Fruit fly (Drosophila melanogaster) whole organism, embryonic: ENCODE data around the gene Spt7.

ENCODE experiments used
- B-H1 ChIP-seq: fragments of 200-800 bp; sonication (Bioruptor generic); IDR thresholded peaks from 3 replicates; pipeline ENCODE4 v1.3.6; 2022; ENCODE audit warnings: missing biosample characterization, missing genetic modification characterization
- CG10147 ChIP-seq: fragments of 200-800 bp; sonication (Bioruptor generic); optimal IDR thresholded peaks from 2 replicates; lab custom pipeline; 2019; ENCODE audit warnings: missing biosample characterization, mild to moderate bottlenecking, missing genetic modification characterization, moderate library complexity
- CG10209 ChIP-seq: fragments of 200-800 bp; sonication (Bioruptor generic); optimal IDR thresholded peaks from 3 replicates; lab custom pipeline; 2017; ENCODE audit warnings: missing biosample characterization, mild to moderate bottlenecking, missing genetic modification characterization, missing genetic modification reagents
- CG11398 ChIP-seq: fragments of 200-800 bp; sonication (Bioruptor generic); optimal IDR thresholded peaks from 2 replicates; lab custom pipeline; 2016; ENCODE audit warnings: missing biosample characterization, missing genetic modification characterization
- CG11560 ChIP-seq: fragments of 200-800 bp; sonication (Bioruptor generic); IDR thresholded peaks from 3 replicates; pipeline ENCODE4 v1.3.6; 2022; ENCODE audit warnings: missing biosample characterization, missing genetic modification characterization
- CG1529 ChIP-seq: fragments of 200-800 bp; sonication (Bioruptor generic); optimal IDR thresholded peaks from 3 replicates; lab custom pipeline; 2018; ENCODE audit warnings: missing biosample characterization, missing genetic modification characterization
- CG15514 ChIP-seq: fragments of 200-800 bp; sonication (Bioruptor generic); optimal IDR thresholded peaks from 3 replicates; lab custom pipeline; 2017; ENCODE audit warnings: missing biosample characterization, missing genetic modification characterization, mild to moderate bottlenecking, moderate library complexity, missing genetic modification reagents
- CG16779 ChIP-seq: fragments of 200-800 bp; sonication (Bioruptor generic); IDR thresholded peaks from 2 replicates; pipeline ENCODE4 v1.3.6; 2022; ENCODE audit warnings: missing biosample characterization, missing genetic modification characterization
- CG18262 ChIP-seq: fragments of 200-800 bp; optimal IDR thresholded peaks from 3 replicates; lab custom pipeline; 2019; ENCODE audit warnings: missing biosample characterization, mild to moderate bottlenecking, missing genetic modification characterization, moderate library complexity
- CG1832 ChIP-seq: fragments of 200-800 bp; sonication (Bioruptor generic); optimal IDR thresholded peaks from 2 replicates; lab custom pipeline; 2017; ENCODE audit warnings: missing biosample characterization, mild to moderate bottlenecking, missing genetic modification characterization, inconsistent platforms
- CG2116 ChIP-seq: fragments of 200-800 bp; sonication (Bioruptor generic); optimal IDR thresholded peaks from 3 replicates; lab custom pipeline; 2018; ENCODE audit warnings: missing biosample characterization, mild to moderate bottlenecking, missing genetic modification characterization
- CG2120 ChIP-seq: fragments of 200-800 bp; sonication (Bioruptor generic); optimal IDR thresholded peaks from 3 replicates; lab custom pipeline; 2016; ENCODE audit warnings: missing biosample characterization, missing genetic modification characterization
- CG32767 ChIP-seq: fragments of 200-800 bp; sonication (Bioruptor generic); IDR thresholded peaks from 2 replicates; pipeline ENCODE4 v1.3.6; 2022; ENCODE audit warnings: missing biosample characterization, missing genetic modification characterization
- CG33213 ChIP-seq: fragments of 200-800 bp; sonication (Bioruptor generic); optimal IDR thresholded peaks from 3 replicates; lab custom pipeline; 2016; ENCODE audit warnings: missing biosample characterization, missing genetic modification characterization
- CG6689 ChIP-seq: fragments of 200-800 bp; sonication (Bioruptor generic); IDR thresholded peaks from 2 replicates; pipeline ENCODE4 v1.3.6; 2022; ENCODE audit warnings: missing biosample characterization, missing genetic modification characterization
- CG6791 ChIP-seq: fragments of 200-800 bp; sonication (Bioruptor generic); IDR thresholded peaks from 3 replicates; pipeline ENCODE4 v1.3.6; 2022; ENCODE audit warnings: missing biosample characterization, missing genetic modification characterization; ENCODE audit not compliant: partially characterized antibody
- CG7556 ChIP-seq: fragments of 200-800 bp; sonication (Bioruptor generic); optimal IDR thresholded peaks from 2 replicates; lab custom pipeline; 2017; ENCODE audit warnings: missing biosample characterization, mild to moderate bottlenecking, missing genetic modification characterization
- CG8359 ChIP-seq: fragments of 200-800 bp; sonication (Bioruptor generic); optimal IDR thresholded peaks from 2 replicates; lab custom pipeline; 2017; ENCODE audit warnings: missing biosample characterization, mild to moderate bottlenecking, missing genetic modification characterization, borderline replicate concordance
- Fer3 ChIP-seq: fragments of 200-800 bp; sonication (Bioruptor generic); optimal IDR thresholded peaks from 2 replicates; lab custom pipeline; 2018; ENCODE audit warnings: missing biosample characterization, mild to moderate bottlenecking, missing genetic modification characterization, moderate library complexity
- HLH4C ChIP-seq: fragments of 200-800 bp; sonication (Bioruptor generic); IDR thresholded peaks from 3 replicates; pipeline ENCODE4 v1.3.6; 2022; ENCODE audit warnings: missing biosample characterization, missing genetic modification characterization; ENCODE audit not compliant: partially characterized antibody
- Hr78 ChIP-seq, 2 experiments: fragments of 200-800 bp in 1 of 2; fragments of >200 bp in 1 of 2; sonication (Bioruptor generic) in 1 of 2; optimal IDR thresholded peaks; 2 replicates each; lab custom pipeline; 2017 to 2019; ENCODE audit warnings: missing biosample characterization in 2 of 2, missing genetic modification characterization in 2 of 2, mild to moderate bottlenecking in 1 of 2, moderate library complexity in 1 of 2
- Lim3 ChIP-seq: fragments of 200-800 bp; sonication (Bioruptor generic); IDR thresholded peaks from 2 replicates; pipeline ENCODE4 v1.3.6; 2022; ENCODE audit warnings: missing biosample characterization, missing genetic modification characterization
- Lpt ChIP-seq: fragments of >200 bp; optimal IDR thresholded peaks from 2 replicates; lab custom pipeline; 2018; ENCODE audit warnings: missing biosample characterization, missing genetic modification characterization
- Meics ChIP-seq: fragments of 200-800 bp; sonication (Bioruptor generic); optimal IDR thresholded peaks from 2 replicates; lab custom pipeline; 2017; ENCODE audit warnings: missing biosample characterization, mild to moderate bottlenecking, missing genetic modification characterization
- NFAT ChIP-seq: fragments of 200-800 bp; sonication (Bioruptor generic); IDR thresholded peaks from 2 replicates; pipeline ENCODE4 v1.3.6; 2022; ENCODE audit warnings: missing biosample characterization, missing genetic modification characterization
- Oli ChIP-seq: fragments of 200-800 bp; sonication (Bioruptor generic); optimal IDR thresholded peaks from 2 replicates; lab custom pipeline; 2018; ENCODE audit warnings: missing biosample characterization, mild to moderate bottlenecking, missing genetic modification characterization, moderate library complexity
- Poxn ChIP-seq: fragments of 200-800 bp; sonication (Bioruptor generic); IDR thresholded peaks from 2 replicates; pipeline ENCODE4 v1.3.6; 2022; ENCODE audit warnings: missing biosample characterization, missing genetic modification characterization
- Ravus ChIP-seq: fragments of 200-800 bp; sonication (Bioruptor generic); IDR thresholded peaks from 2 replicates; pipeline ENCODE4 v1.3.6; 2022; ENCODE audit warnings: missing biosample characterization, missing genetic modification characterization
- Scr ChIP-seq: fragments of 200-800 bp; sonication (Bioruptor generic); IDR thresholded peaks from 2 replicates; pipeline ENCODE4 v1.3.6; 2022; ENCODE audit warnings: missing biosample characterization, missing genetic modification characterization; ENCODE audit not compliant: partially characterized antibody
- Sin3A ChIP-seq: fragments of >200 bp; optimal IDR thresholded peaks from 2 replicates; lab custom pipeline; 2018
- Taf1 ChIP-seq: fragments of 200-800 bp; sonication (Bioruptor generic); IDR thresholded peaks from 2 replicates; pipeline ENCODE4 v1.3.6; 2022; ENCODE audit warnings: missing biosample characterization, missing genetic modification characterization
- ac ChIP-seq: fragments of 200-800 bp; sonication (Bioruptor generic); optimal IDR thresholded peaks from 3 replicates; lab custom pipeline; 2017; ENCODE audit warnings: missing biosample characterization, mild to moderate bottlenecking, missing genetic modification characterization
- crc ChIP-seq: fragments of 200-800 bp; sonication (Bioruptor generic); optimal IDR thresholded peaks from 2 replicates; lab custom pipeline; 2016; ENCODE audit warnings: missing biosample characterization, missing genetic modification characterization
- croc ChIP-seq: fragments of 200-800 bp; sonication (Bioruptor generic); conservative IDR thresholded peaks from 3 replicates; pipeline ENCODE4 v1.3.6; 2022; ENCODE audit warnings: missing biosample characterization, missing genetic modification characterization
- dati ChIP-seq: fragments of 200-800 bp; sonication (Bioruptor generic); IDR thresholded peaks from 2 replicates; pipeline ENCODE4 v1.3.6; 2022; ENCODE audit warnings: missing biosample characterization, missing genetic modification characterization
- dm ChIP-seq: fragments of 200-800 bp; sonication (Bioruptor generic); optimal IDR thresholded peaks from 3 replicates; lab custom pipeline; 2016; ENCODE audit warnings: missing biosample characterization, missing genetic modification characterization
- eyg ChIP-seq: fragments of 200-800 bp; sonication (Bioruptor generic); optimal IDR thresholded peaks from 3 replicates; lab custom pipeline; 2016; ENCODE audit warnings: missing biosample characterization, missing genetic modification characterization
- fd64A ChIP-seq: fragments of 200-800 bp; sonication (Bioruptor generic); optimal IDR thresholded peaks from 3 replicates; lab custom pipeline; 2018; ENCODE audit warnings: missing biosample characterization, mild to moderate bottlenecking, missing genetic modification characterization
- fd96Cb ChIP-seq: fragments of 200-800 bp; sonication (Bioruptor generic); optimal IDR thresholded peaks from 2 replicates; lab custom pipeline; 2018; ENCODE audit warnings: missing biosample characterization, mild to moderate bottlenecking, missing genetic modification characterization, moderate library complexity
- ftz-f1 ChIP-seq: fragments of 200-800 bp; sonication (Bioruptor generic); optimal IDR thresholded peaks from 2 replicates; lab custom pipeline; 2016; ENCODE audit warnings: missing biosample characterization, missing genetic modification characterization
- gcm ChIP-seq: fragments of 200-800 bp; sonication (Bioruptor generic); optimal IDR thresholded peaks from 2 replicates; lab custom pipeline; 2019; ENCODE audit warnings: missing biosample characterization, mild to moderate bottlenecking, missing genetic modification characterization, moderate library complexity
- maf-S ChIP-seq: fragments of 200-800 bp; sonication (Bioruptor generic); optimal IDR thresholded peaks from 2 replicates; lab custom pipeline; 2016; ENCODE audit warnings: missing biosample characterization, missing genetic modification characterization
- p53 ChIP-seq: fragments of 200-800 bp; sonication (Bioruptor generic); optimal IDR thresholded peaks from 2 replicates; lab custom pipeline; 2016; ENCODE audit warnings: missing biosample characterization, missing genetic modification characterization
- pb ChIP-seq: fragments of 200-800 bp; sonication (Bioruptor generic); optimal IDR thresholded peaks from 3 replicates; lab custom pipeline; 2016; ENCODE audit warnings: missing biosample characterization, missing genetic modification characterization
- pho ChIP-seq: fragments of 200-800 bp; sonication (Bioruptor generic); optimal IDR thresholded peaks from 2 replicates; lab custom pipeline; 2016; ENCODE audit warnings: missing biosample characterization, missing genetic modification characterization
- pum ChIP-seq: fragments of 200-800 bp; sonication (Bioruptor generic); optimal IDR thresholded peaks from 2 replicates; lab custom pipeline; 2016; ENCODE audit warnings: missing biosample characterization, missing genetic modification characterization
- repo ChIP-seq: fragments of 200-800 bp; sonication (Bioruptor generic); optimal IDR thresholded peaks from 2 replicates; lab custom pipeline; 2016; ENCODE audit warnings: missing biosample characterization, missing genetic modification characterization
- ro ChIP-seq: fragments of 200-800 bp; sonication (Bioruptor generic); IDR thresholded peaks from 2 replicates; pipeline ENCODE4 v1.3.6; 2022; ENCODE audit warnings: missing biosample characterization, missing genetic modification characterization
- slbo ChIP-seq: fragments of 200-800 bp; sonication (Bioruptor generic); IDR thresholded peaks from 2 replicates; pipeline ENCODE4 v1.3.6; 2022; ENCODE audit warnings: missing biosample characterization, missing genetic modification characterization
- slou ChIP-seq: fragments of 200-800 bp; sonication (Bioruptor generic); optimal IDR thresholded peaks from 3 replicates; lab custom pipeline; 2016; ENCODE audit warnings: missing biosample characterization, missing genetic modification characterization
- sr ChIP-seq: fragments of 200-800 bp; sonication (Bioruptor generic); IDR thresholded peaks from 3 replicates; pipeline ENCODE4 v1.3.6; 2022; ENCODE audit warnings: missing biosample characterization, missing genetic modification characterization
- tgo ChIP-seq: fragments of 200-800 bp; sonication (Bioruptor generic); IDR thresholded peaks from 3 replicates; pipeline ENCODE4 v1.3.6; 2022; ENCODE audit warnings: missing biosample characterization, missing genetic modification characterization
- vvl ChIP-seq: fragments of 200-800 bp; sonication (Bioruptor generic); IDR thresholded peaks from 2 replicates; pipeline ENCODE4 v1.3.6; 2022; ENCODE audit warnings: missing biosample characterization, missing genetic modification characterization

Spt7 gene

DNA sequence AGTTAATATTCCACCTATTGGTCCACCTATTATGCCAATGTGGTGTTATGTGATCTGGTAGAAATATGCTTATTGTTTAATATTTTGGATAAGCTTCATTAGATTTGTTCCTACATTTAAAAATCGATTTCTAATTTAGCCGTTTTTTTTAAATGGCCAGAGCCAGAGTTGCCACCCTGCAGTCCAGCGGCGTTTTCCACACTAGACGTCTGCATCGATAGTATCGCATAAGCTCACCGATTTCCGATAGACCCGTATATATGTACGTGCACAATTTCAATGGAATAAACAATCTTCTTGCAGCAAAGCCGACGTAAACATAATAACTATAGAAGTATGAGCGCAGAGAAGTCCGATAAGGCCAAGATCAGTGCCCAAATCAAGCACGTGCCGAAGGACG is 8.3 kb upstream of the Spt7 start, which contains the start of gene Taf9 (continued):
- no peak for TF ChIP-seq CG16779 (GFP tag; lab: Robert Waterston, UW)
- TF ChIP-seq croc (GFP tag; lab: Robert Waterston, UW), result no peak
- TF ChIP-seq CG10209 (GFP tag; lab: Kevin White, UChicago), result no peak
- TF ChIP-seq Meics, result no peak
- TF ChIP-seq CG6791 (GFP tag; lab: Robert Waterston, UW), result peak; percentile 93
- no peak for TF ChIP-seq dati
- TF ChIP-seq vvl (GFP tag; lab: Robert Waterston, UW), result no peak
- TF ChIP-seq CG2120 (GFP tag; lab: Kevin White, UChicago), result peak; percentile 12
- TF ChIP-seq maf-S, result no peak
- TF ChIP-seq repo (GFP tag; lab: Kevin White, UChicago), result no peak
- TF ChIP-seq Taf1, result no peak
- TF ChIP-seq tgo, result no peak
- no peak for TF ChIP-seq p53 (GFP tag; lab: Kevin White, UChicago)
- no peak for TF ChIP-seq Ravus (GFP tag; lab: Robert Waterston, UW)
- TF ChIP-seq pb (GFP tag; lab: Kevin White, UChicago), result no peak
- no peak for TF ChIP-seq Lim3 (GFP tag; lab: Robert Waterston, UW)
- TF ChIP-seq ro (GFP tag; lab: Robert Waterston, UW), result no peak
- TF ChIP-seq slbo (GFP tag; lab: Robert Waterston, UW), result peak; percentile 47; the same call in 1 of the 2 replicates
- TF ChIP-seq Fer3 (tag; lab: Kevin White, UChicago), result no peak
- TF ChIP-seq CG11398 (GFP tag; lab: Kevin White, UChicago), result no peak
- no peak for TF ChIP-seq CG33213 (GFP tag; lab: Kevin White, UChicago)
- no peak for TF ChIP-seq fd96Cb (tag; lab: Kevin White, UChicago)
- no peak for TF ChIP-seq Lpt (GFP tag; lab: Kevin White, UChicago)
- TF ChIP-seq Hr78 (GFP tag; optimal IDR thresholded peaks at IDR 0.05; lab: Kevin White, UChicago), result no peak
- TF ChIP-seq CG18262, result no peak
- peak; percentile 31 for TF ChIP-seq CG15514 (GFP tag; lab: Kevin White, UChicago)
- no peak for TF ChIP-seq CG32767 (GFP tag; lab: Robert Waterston, UW)
- no peak for TF ChIP-seq dm (GFP tag; lab: Kevin White, UChicago)
- TF ChIP-seq CG1529 (GFP tag; lab: Kevin White, UChicago), result no peak
- TF ChIP-seq sr (GFP tag; lab: Robert Waterston, UW), result no peak
- no peak for TF ChIP-seq ftz-f1 (GFP tag; lab: Kevin White, UChicago)
- TF ChIP-seq CG2116, result peak; percentile 42
- no peak for TF ChIP-seq pum (GFP tag; lab: Kevin White, UChicago)
- TF ChIP-seq CG8359, result no peak
- no peak for TF ChIP-seq Poxn (GFP tag; lab: Robert Waterston, UW)
- TF ChIP-seq fd64A (GFP tag; lab: Kevin White, UChicago), result no peak
- no peak for TF ChIP-seq Oli (tag; lab: Kevin White, UChicago)
- no peak for TF ChIP-seq CG11560 (tag; lab: Robert Waterston, UW)
- TF ChIP-seq pho, result no peak
- peak; percentile 67 for TF ChIP-seq NFAT
- no peak for TF ChIP-seq B-H1
- TF ChIP-seq CG7556 (GFP tag; lab: Kevin White, UChicago), result no peak
- peak; percentile 86 for TF ChIP-seq Scr (GFP tag; lab: Robert Waterston, UW)
- no peak for TF ChIP-seq crc
- TF ChIP-seq CG6689 (GFP tag; lab: Robert Waterston, UW), result no peak
- TF ChIP-seq eyg, result no peak
- TF ChIP-seq slou, result no peak
- TF ChIP-seq gcm (GFP tag; lab: Kevin White, UChicago), result no peak
- TF ChIP-seq HLH4C (GFP tag; lab: Robert Waterston, UW), result peak; percentile 85
- peak; percentile 51 for TF ChIP-seq Sin3A (lab: Kevin White, UChicago)
- no peak for TF ChIP-seq ac (GFP tag; lab: Kevin White, UChicago)
- TF ChIP-seq CG10147 (GFP tag; lab: Kevin White, UChicago), result no peak
- no peak for TF ChIP-seq CG1832 (GFP tag; lab: Kevin White, UChicago)
